Fruit fly (Drosophila melanogaster): ENCODE data around the gene CG34132.
A peak's percentile ranks its signal among the peaks of the same experiment; 100 is the strongest.

The CG34132 gene

DNA sequence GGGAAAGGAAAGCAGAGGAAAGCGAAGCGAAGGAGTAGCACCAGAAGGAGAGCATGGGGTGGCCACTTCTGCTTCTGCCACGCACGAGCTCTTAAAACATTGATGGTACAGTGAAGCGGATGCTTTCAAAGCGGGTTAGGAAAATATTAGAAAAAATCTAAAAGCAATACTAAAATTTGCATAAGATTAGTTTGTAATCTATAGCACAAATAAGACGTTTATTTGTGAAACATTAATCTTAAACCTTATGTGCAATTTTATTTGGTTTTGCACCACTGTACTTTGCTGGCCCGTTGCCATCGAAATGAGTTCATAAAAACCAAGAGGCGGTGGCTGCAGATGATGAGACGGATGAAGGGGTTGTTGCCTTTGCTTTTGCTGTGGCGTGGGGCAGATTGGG lies 40.1 kb downstream of the CG34132 start (continued):
- TF ChIP-seq seq (GFP tag; IDR thresholded peaks at IDR 0.05), result peak; percentile 90
- peak; percentile 91 to 92 for TF ChIP-seq bsh (GFP tag; optimal IDR thresholded peaks at IDR 0.05)
- peak; percentile 88 for TF ChIP-seq Meics (GFP tag; optimal IDR thresholded peaks at IDR 0.05)
- peak; percentile 87 for TF ChIP-seq CG6683 (GFP tag; optimal IDR thresholded peaks at IDR 0.05)
- peak; percentile 87 for TF ChIP-seq croc (GFP tag; conservative IDR thresholded peaks at IDR 0.05)
- TF ChIP-seq ase (GFP tag; IDR thresholded peaks at IDR 0.05), result peak; percentile 85
- peak; percentile 62 for TF ChIP-seq al (GFP tag; IDR thresholded peaks at IDR 0.05)
- peak; percentile 84 to 85 for TF ChIP-seq dpn (GFP tag; optimal IDR thresholded peaks at IDR 0.05)
- TF ChIP-seq CG13424 (tag; optimal IDR thresholded peaks at IDR 0.05), result peak; percentile 91
- TF ChIP-seq Abd-B (GFP tag; optimal IDR thresholded peaks at IDR 0.05), result peak; percentile 89
- TF ChIP-seq bigmax (GFP tag; optimal IDR thresholded peaks at IDR 0.05), result no peak
- peak; percentile 64 for TF ChIP-seq twi (tag; optimal IDR thresholded peaks at IDR 0.05)
- peak; percentile 85 for TF ChIP-seq wdn (GFP tag; IDR thresholded peaks at IDR 0.05)
- peak; percentile 78 for TF ChIP-seq zen (tag; optimal IDR thresholded peaks at IDR 0.05)
- peak; percentile 64 for TF ChIP-seq D19B (GFP tag; optimal IDR thresholded peaks at IDR 0.05)
- TF ChIP-seq D19A (tag; optimal IDR thresholded peaks at IDR 0.05), result peak; percentile 83
- TF ChIP-seq Ets97D (GFP tag; optimal IDR thresholded peaks at IDR 0.05), result peak; percentile 58
- TF ChIP-seq CG10209 (GFP tag; optimal IDR thresholded peaks at IDR 0.05), result peak; percentile 83
- peak; percentile 92 for TF ChIP-seq Blimp-1 (GFP tag; optimal IDR thresholded peaks at IDR 0.05)
- peak; percentile 93 for TF ChIP-seq dysf (GFP tag; IDR thresholded peaks at IDR 0.05)
- peak; percentile 81 for TF ChIP-seq CG15514 (GFP tag; optimal IDR thresholded peaks at IDR 0.05)
- peak; percentile 74 for TF ChIP-seq bowl (GFP tag; IDR thresholded peaks at IDR 0.05)
- TF ChIP-seq salm (tag; optimal IDR thresholded peaks at IDR 0.05), result peak; percentile 83
- TF ChIP-seq CG9817 (tag; optimal IDR thresholded peaks at IDR 0.05), result peak; percentile 87
- peak; percentile 86 for TF ChIP-seq wor (GFP tag; IDR thresholded peaks at IDR 0.05)
- no peak for TF ChIP-seq fru (optimal IDR thresholded peaks at IDR 0.05)
- TF ChIP-seq CG15479 (GFP tag; optimal IDR thresholded peaks at IDR 0.05), result no peak
- TF ChIP-seq toy (GFP tag; IDR thresholded peaks at IDR 0.05), result peak; percentile 61; the same call in 1 of the 2 replicates
- peak; percentile 46 for TF ChIP-seq CG12744 (GFP tag; optimal IDR thresholded peaks at IDR 0.05)
- TF ChIP-seq wek (GFP tag; optimal IDR thresholded peaks at IDR 0.05), result peak; percentile 52
- no peak for TF ChIP-seq hb (GFP tag; IDR thresholded peaks at IDR 0.05; ENCODE audit: partially characterized antibody)
- TF ChIP-seq E2f1 (GFP tag; IDR thresholded peaks at IDR 0.05), result peak; percentile 88
- TF ChIP-seq Poxn (GFP tag; IDR thresholded peaks at IDR 0.05), result peak; percentile 18; the same call in 1 of the 2 replicates
- peak; percentile 84 for TF ChIP-seq oc (tag; optimal IDR thresholded peaks at IDR 0.05)
- no peak for TF ChIP-seq Opbp (GFP tag; IDR thresholded peaks at IDR 0.05; ENCODE audit: partially characterized antibody)
- peak; percentile 94 for TF ChIP-seq CG7839 (tag; optimal IDR thresholded peaks at IDR 0.05)
- TF ChIP-seq tap (tag; optimal IDR thresholded peaks at IDR 0.05), result peak; percentile 90
- peak; percentile 49 for TF ChIP-seq CG10462 (GFP tag; optimal IDR thresholded peaks at IDR 0.05)
- TF ChIP-seq z (GFP tag; IDR thresholded peaks at IDR 0.05), result 0 out of 3 replicates have a peak, but pooled peaks have one; percentile 52
- TF ChIP-seq tna (GFP tag; IDR thresholded peaks at IDR 0.05; ENCODE audit: partially characterized antibody), result no peak
- no peak for TF ChIP-seq grn (GFP tag; optimal IDR thresholded peaks at IDR 0.05)
- peak; percentile 76 for TF ChIP-seq CG4404 (GFP tag; IDR thresholded peaks at IDR 0.05)
- TF ChIP-seq CG7556 (GFP tag; optimal IDR thresholded peaks at IDR 0.05), result peak; percentile 93
- TF ChIP-seq gcm2 (GFP tag; optimal IDR thresholded peaks at IDR 0.05), result peak; percentile 72
- peak; percentile 89 for TF ChIP-seq fd96Cb (tag; optimal IDR thresholded peaks at IDR 0.05)
- peak; percentile 96 for TF ChIP-seq vvl (GFP tag; IDR thresholded peaks at IDR 0.05)
- peak; percentile 92 for TF ChIP-seq tgo (GFP tag; IDR thresholded peaks at IDR 0.05)
- no peak for TF ChIP-seq CG1832 (GFP tag; optimal IDR thresholded peaks at IDR 0.05)
- TF ChIP-seq CG32532 (GFP tag; IDR thresholded peaks at IDR 0.05), result peak; percentile 89
- peak; percentile 87 for TF ChIP-seq ap (GFP tag; IDR thresholded peaks at IDR 0.05)
- TF ChIP-seq CG9727 (GFP tag; optimal IDR thresholded peaks at IDR 0.05), result peak; percentile 82

Data from whole organism, embryonic.